Fruit fly (Drosophila melanogaster) S2 (cell line): ENCODE data around the gene CG12608.

Experiments used
- CG8478 ChIP-seq: fragments of >200 bp; optimal IDR thresholded peaks from 2 replicates; lab custom pipeline; 2018
- CTCF ChIP-seq, 2 experiments: fragments of >200 bp; optimal IDR thresholded peaks; 2 replicates each; lab custom pipeline; 2018

- TF ChIP-seq CTCF (optimal IDR thresholded peaks at IDR 0.05; lab: Kevin White, UChicago), result no peak
- no peak for TF ChIP-seq CG8478 (lab: Kevin White, UChicago)
These were observed at the start of gene CG12608, which contains the start of gene Prp5 for dm6 chrX:15344473-15345331.
